Fruit fly (Drosophila melanogaster): ENCODE results near the gene Alp9.
A peak's percentile ranks its signal among the peaks of the same experiment; 100 is the strongest.

Gene Alp9

dm6 chr3L:5634188-5634894 lies 39.0 kb downstream of the Alp9 start (continued):
- TF ChIP-seq eg (GFP tag; IDR thresholded peaks at IDR 0.05) (no peak), CG34406 (GFP tag; optimal IDR thresholded peaks at IDR 0.05) (no peak), CG3919 (GFP tag; optimal IDR thresholded peaks at IDR 0.05) (no peak), Sox102F (GFP tag; optimal IDR thresholded peaks at IDR 0.05) (no peak), CG10631 (GFP tag; optimal IDR thresholded peaks at IDR 0.05) (no peak), ss (GFP tag; optimal IDR thresholded peaks at IDR 0.05) (peak in 1 of 2 experiments; percentile 15), CG11762 (GFP tag; optimal IDR thresholded peaks at IDR 0.05; ENCODE audit: insufficient read depth) (no peak), Eip93F (GFP tag; optimal IDR thresholded peaks at IDR 0.05) (no peak), lz (GFP tag; optimal IDR thresholded peaks at IDR 0.05) (no peak), Blimp-1 (GFP tag; optimal IDR thresholded peaks at IDR 0.05) (peak; percentile 98), CG6808 (GFP tag; optimal IDR thresholded peaks at IDR 0.05) (no peak), Ets21C (GFP tag; optimal IDR thresholded peaks at IDR 0.05) (no peak), achi (GFP tag; optimal IDR thresholded peaks at IDR 0.05) (peak; percentile 56)

- TF ChIP-seq CG6792 (GFP tag; optimal IDR thresholded peaks at IDR 0.05), result peak; percentile 36
- peak; percentile 31 for TF ChIP-seq pdm3 (GFP tag; optimal IDR thresholded peaks at IDR 0.05)
- TF ChIP-seq fd59A (GFP tag; optimal IDR thresholded peaks at IDR 0.05), result peak; percentile 12
- TF ChIP-seq svp (GFP tag), result peak; percentile 50
- no peak for TF ChIP-seq Sox102F (GFP tag; optimal IDR thresholded peaks at IDR 0.05)
- no peak for TF ChIP-seq CG16779 (tag; optimal IDR thresholded peaks at IDR 0.05)
- peak; percentile 27 for TF ChIP-seq achi (GFP tag; optimal IDR thresholded peaks at IDR 0.05)
- no peak for TF ChIP-seq fd85E (GFP tag; optimal IDR thresholded peaks at IDR 0.05)
- peak; percentile 53 for TF ChIP-seq Ets96B (tag; optimal IDR thresholded peaks at IDR 0.05)
- TF ChIP-seq Ets21C (GFP tag; optimal IDR thresholded peaks at IDR 0.05), result no peak
- TF ChIP-seq CG11902 (GFP tag; optimal IDR thresholded peaks at IDR 0.05), result no peak
- no peak for TF ChIP-seq vri (GFP tag; optimal IDR thresholded peaks at IDR 0.05)
- peak; percentile 18 for TF ChIP-seq Hr39 (GFP tag; optimal IDR thresholded peaks at IDR 0.05)
- TF ChIP-seq Hr4 (GFP tag; optimal IDR thresholded peaks at IDR 0.05), result peak; percentile 54
- peak; percentile 44; the same call in 2 of the 3 replicates for TF ChIP-seq CG6163 (GFP tag; IDR thresholded peaks at IDR 0.05)
- no peak for TF ChIP-seq Hr38 (GFP tag; optimal IDR thresholded peaks at IDR 0.05)
- no peak for TF ChIP-seq CG9139 (GFP tag; optimal IDR thresholded peaks at IDR 0.05)
- peak in 1 of 2 experiments; percentile 13 for TF ChIP-seq salr (GFP tag; optimal IDR thresholded peaks at IDR 0.05)
- TF ChIP-seq CG31627 (GFP tag; optimal IDR thresholded peaks at IDR 0.05), result peak; percentile 3
- peak; percentile 64 for TF ChIP-seq CG10631 (GFP tag; optimal IDR thresholded peaks at IDR 0.05)
- TF ChIP-seq Met (GFP tag; optimal IDR thresholded peaks at IDR 0.05), result peak; percentile 4
- peak; percentile 55 for TF ChIP-seq CG3919 (GFP tag; optimal IDR thresholded peaks at IDR 0.05)
- peak; percentile 34 for TF ChIP-seq CG10669 (GFP tag; optimal IDR thresholded peaks at IDR 0.05)
- TF ChIP-seq net (GFP tag; optimal IDR thresholded peaks at IDR 0.05), result peak; percentile 41
- TF ChIP-seq CG11762 (GFP tag; optimal IDR thresholded peaks at IDR 0.05; ENCODE audit: insufficient read depth), result peak; percentile 14
- TF ChIP-seq CG32006 (GFP tag; optimal IDR thresholded peaks at IDR 0.05), result peak; percentile 55
- TF ChIP-seq CG1621 (tag; optimal IDR thresholded peaks at IDR 0.05), result no peak
- no peak for TF ChIP-seq Lpt (GFP tag; optimal IDR thresholded peaks at IDR 0.05)
- TF ChIP-seq topi (GFP tag; optimal IDR thresholded peaks at IDR 0.05), result peak; percentile 8
- TF ChIP-seq fkh (GFP tag; optimal IDR thresholded peaks at IDR 0.05), result no peak
- TF ChIP-seq CG3032 (tag; optimal IDR thresholded peaks at IDR 0.05), result peak; percentile 39
- no peak for TF ChIP-seq Blimp-1 (GFP tag; optimal IDR thresholded peaks at IDR 0.05)
- TF ChIP-seq CG6276 (GFP tag; optimal IDR thresholded peaks at IDR 0.05), result no peak
- TF ChIP-seq CG8632 (GFP tag; optimal IDR thresholded peaks at IDR 0.05), result peak; percentile 7
- peak; percentile 52; the same call in 2 of the 3 replicates for TF ChIP-seq CG8119 (GFP tag; IDR thresholded peaks at IDR 0.05)
- no peak for TF ChIP-seq cyc (GFP tag; optimal IDR thresholded peaks at IDR 0.05)
- TF ChIP-seq CG7368 (GFP tag; optimal IDR thresholded peaks at IDR 0.05), result no peak
- TF ChIP-seq Eip78C (GFP tag), result peak; percentile 67
- TF ChIP-seq CG8319 (GFP tag; optimal IDR thresholded peaks at IDR 0.05), result no peak
- peak; percentile 56 for TF ChIP-seq CG15336 (GFP tag; IDR thresholded peaks at IDR 0.05)
These were observed 40.1 kb downstream of the Alp9 start for dm6 chr3L:5635237-5636025.
